Worm (Caenorhabditis elegans) whole organism, L3 larva: ENCODE measurements around the gene BE10.4.

Experiments used
- R02D3.7 ChIP-seq: fragments of 150-350 bp; optimal IDR thresholded peaks from 2 replicates; lab custom pipeline; 2014; ENCODE audit warnings: missing biosample characterization, missing genetic modification characterization
- aly-2 ChIP-seq: fragments of 150-350 bp; optimal IDR thresholded peaks from 2 replicates; lab custom pipeline; 2014; ENCODE audit warnings: missing biosample characterization, missing genetic modification characterization
- ceh-28 ChIP-seq: fragments of 150-350 bp; optimal IDR thresholded peaks from 2 replicates; lab custom pipeline; 2014; ENCODE audit warnings: missing biosample characterization, missing genetic modification reagents, missing genetic modification characterization
- ceh-82 ChIP-seq: fragments of 150-350 bp; optimal IDR thresholded peaks from 2 replicates; lab custom pipeline; 2014; ENCODE audit warnings: missing biosample characterization, missing genetic modification characterization
- elt-3 ChIP-seq, 3 experiments: fragments of 150-350 bp in 1 of 3; sonication (generic microtip) in 2 of 3; optimal IDR thresholded peaks; 2 replicates in 2 of 3; 4 replicates in 1 of 3; lab custom pipeline; 2014 to 2017; ENCODE audit warnings: missing biosample characterization in 3 of 3, missing genetic modification characterization in 3 of 3
- jun-1 ChIP-seq: fragments of 150-350 bp; optimal IDR thresholded peaks from 2 replicates; lab custom pipeline; 2014; ENCODE audit warnings: missing biosample characterization, missing genetic modification reagents, missing genetic modification characterization
- mdl-1 ChIP-seq: fragments of 150-350 bp; optimal IDR thresholded peaks from 2 replicates; lab custom pipeline; 2014; ENCODE audit warnings: missing biosample characterization, missing genetic modification characterization
- nhr-23 ChIP-seq: fragments of 150-350 bp; optimal IDR thresholded peaks from 2 replicates; lab custom pipeline; 2014; ENCODE audit warnings: missing biosample characterization, missing genetic modification reagents, missing genetic modification characterization
- nhr-43 ChIP-seq: sonication (generic microtip); optimal IDR thresholded peaks from 2 replicates; lab custom pipeline; 2016; ENCODE audit warnings: mild to moderate bottlenecking, missing genetic modification characterization, missing compliant biosample characterization; ENCODE audit not compliant: poor library complexity, severe bottlenecking
- nhr-67 ChIP-seq: fragments of 150-350 bp; optimal IDR thresholded peaks from 2 replicates; lab custom pipeline; 2014; ENCODE audit warnings: missing biosample characterization, missing genetic modification characterization
- skn-1 ChIP-seq: fragments of 150-350 bp; optimal IDR thresholded peaks from 2 replicates; lab custom pipeline; 2014; ENCODE audit warnings: missing biosample characterization, missing genetic modification characterization
- unc-62 ChIP-seq: fragments of 150-350 bp; sonication (generic microtip); optimal IDR thresholded peaks from 4 replicates; lab custom pipeline; 2014; ENCODE audit warnings: missing biosample characterization, missing genetic modification reagents, missing genetic modification characterization

- no peak for TF ChIP-seq mdl-1 (tag; lab: Kevin White, UChicago)
- TF ChIP-seq unc-62: no peak
- no peak for TF ChIP-seq elt-3 (tag; optimal IDR thresholded peaks at IDR 0.05; lab: Kevin White, UChicago)
- TF ChIP-seq jun-1 (tag; lab: Kevin White, UChicago): no peak
- TF ChIP-seq nhr-43 (tag; lab: Kevin White, UChicago): no peak
- TF ChIP-seq nhr-67 (tag; lab: Kevin White, UChicago): no peak
- TF ChIP-seq ceh-82 (tag; lab: Kevin White, UChicago): no peak
- no peak for TF ChIP-seq ceh-28 (tag; lab: Kevin White, UChicago)
- TF ChIP-seq nhr-23: no peak
- no peak for TF ChIP-seq R02D3.7
- no peak for TF ChIP-seq skn-1
- TF ChIP-seq aly-2 (tag; lab: Kevin White, UChicago): no peak
Observed at ce11 chrIII:12773753-12774152, 39.5 kb upstream of the BE10.4 start.
